Worm (Caenorhabditis elegans): ENCODE measurements around the gene H23N18.6.

ce11 chrV:4964020-4964635, 49.2 kb upstream of the H23N18.6 start:
- no peak for TF ChIP-seq ctbp-1 (GFP tag; IDR thresholded peaks at IDR 0.05)
- no peak for TF ChIP-seq nhr-76 (tag; optimal IDR thresholded peaks at IDR 0.05)
- no peak for TF ChIP-seq ceh-82 (tag; optimal IDR thresholded peaks at IDR 0.05)
- no peak for TF ChIP-seq zag-1 (tag; optimal IDR thresholded peaks at IDR 0.05)
- TF ChIP-seq skn-1 (tag; optimal IDR thresholded peaks at IDR 0.05) = no peak
- TF ChIP-seq nhr-77 (tag; optimal IDR thresholded peaks at IDR 0.05) = no peak
- no peak for TF ChIP-seq zip-2 (tag; optimal IDR thresholded peaks at IDR 0.05)
- no peak for TF ChIP-seq daf-8 (GFP tag; IDR thresholded peaks at IDR 0.05)
- no peak for TF ChIP-seq jun-1 (tag; optimal IDR thresholded peaks at IDR 0.05)

All from whole organism, L4 larva.